Worm (Caenorhabditis elegans) whole organism, L4 larva: ENCODE results near the gene comt-5.

Source experiments
- F10B5.3 ChIP-seq: sonication (generic microtip); optimal IDR thresholded peaks from 2 replicates; lab custom pipeline; 2016; ENCODE audit warnings: mild to moderate bottlenecking, missing genetic modification characterization, missing compliant biosample characterization
- F37D6.2 ChIP-seq: sonication (generic microtip); optimal IDR thresholded peaks from 2 replicates; lab custom pipeline; 2016; ENCODE audit warnings: mild to moderate bottlenecking, missing genetic modification characterization, missing compliant biosample characterization
- F44E2.7 ChIP-seq: fragments of 200-800 bp; sonication (Bioruptor generic); IDR thresholded peaks from 2 replicates; pipeline ENCODE4 v2.1.2; 2022; ENCODE audit warnings: missing genetic modification characterization, missing compliant biosample characterization
- Y5F2A.4 ChIP-seq: fragments of 200-800 bp; sonication (Bioruptor generic); optimal IDR thresholded peaks from 2 replicates; lab custom pipeline; 2018; ENCODE audit warnings: mild to moderate bottlenecking, missing genetic modification characterization, missing compliant biosample characterization
- aly-2 ChIP-seq: sonication (generic microtip); optimal IDR thresholded peaks from 2 replicates; lab custom pipeline; 2018; ENCODE audit warnings: missing biosample characterization, missing genetic modification characterization
- ama-1 ChIP-seq: fragments of 150-350 bp; optimal IDR thresholded peaks from 2 replicates; lab custom pipeline; 2014; ENCODE audit warnings: inconsistent platforms, mixed read lengths
- arid-1 ChIP-seq: fragments of 200-800 bp; sonication (Bioruptor generic); conservative IDR thresholded peaks from 2 replicates; pipeline ENCODE4 v1.3.6; 2022; ENCODE audit warnings: missing genetic modification reagents, missing genetic modification characterization, missing compliant biosample characterization
- attf-4 ChIP-seq: sonication (generic microtip); optimal IDR thresholded peaks from 3 replicates; lab custom pipeline; 2017; ENCODE audit warnings: missing biosample characterization, missing genetic modification characterization
- ceh-20 ChIP-seq: fragments of 200-800 bp; sonication (Bioruptor generic); IDR thresholded peaks from 2 replicates; pipeline ENCODE4 v1.3.6; 2022; ENCODE audit warnings: missing genetic modification reagents, missing genetic modification characterization, missing compliant biosample characterization
- ceh-28 ChIP-seq: fragments of 150-350 bp; optimal IDR thresholded peaks from 2 replicates; lab custom pipeline; 2014; ENCODE audit warnings: missing biosample characterization, missing genetic modification reagents, missing genetic modification characterization
- ceh-44 ChIP-seq: fragments of 200-800 bp; sonication (Bioruptor generic); IDR thresholded peaks from 2 replicates; pipeline ENCODE4 v1.3.6; 2022; ENCODE audit warnings: missing genetic modification reagents, missing genetic modification characterization, missing compliant biosample characterization
- ceh-62 ChIP-seq: sonication (generic microtip); optimal IDR thresholded peaks from 2 replicates; lab custom pipeline; 2017; ENCODE audit warnings: missing biosample characterization, missing genetic modification characterization
- cey-2 ChIP-seq: sonication (generic microtip); optimal IDR thresholded peaks from 3 replicates; lab custom pipeline; 2017; ENCODE audit warnings: missing genetic modification characterization, mild to moderate bottlenecking, missing compliant biosample characterization, antibody characterized with exemption, borderline replicate concordance; ENCODE audit not compliant: insufficient read depth
- ctbp-1 ChIP-seq: fragments of 200-800 bp; sonication (Bioruptor generic); IDR thresholded peaks from 2 replicates; pipeline ENCODE4 v1.3.6; 2022; ENCODE audit warnings: missing genetic modification reagents, missing genetic modification characterization, missing compliant biosample characterization
- fkh-10 ChIP-seq: fragments of 150-350 bp; optimal IDR thresholded peaks from 2 replicates; lab custom pipeline; 2014; ENCODE audit warnings: missing biosample characterization, missing genetic modification reagents, missing genetic modification characterization
- fos-1 ChIP-seq: fragments of 150-350 bp; optimal IDR thresholded peaks from 2 replicates; lab custom pipeline; 2014; ENCODE audit warnings: missing biosample characterization, missing genetic modification characterization
- hif-1 ChIP-seq, 2 experiments: sonication (generic microtip); optimal IDR thresholded peaks; 2 replicates each; lab custom pipeline; 2016 to 2017; ENCODE audit warnings: missing compliant biosample characterization in 2 of 2, missing genetic modification characterization in 2 of 2, missing genetic modification reagents in 2 of 2, missing genotype in 2 of 2, mild to moderate bottlenecking in 1 of 2
- hlh-30 ChIP-seq: sonication (generic microtip); optimal IDR thresholded peaks from 2 replicates; lab custom pipeline; 2017; ENCODE audit warnings: antibody characterized with exemption, mild to moderate bottlenecking, missing genetic modification characterization, missing compliant biosample characterization; ENCODE audit not compliant: insufficient read depth
- lim-7 ChIP-seq: fragments of 200-800 bp; sonication (Bioruptor generic); IDR thresholded peaks from 2 replicates; pipeline ENCODE4 v1.3.6; 2022; ENCODE audit warnings: missing genetic modification characterization, missing compliant biosample characterization
- lin-1 ChIP-seq: fragments of 200-800 bp; sonication (Bioruptor generic); IDR thresholded peaks from 2 replicates; pipeline ENCODE4 v1.3.6; 2022; ENCODE audit warnings: missing genetic modification reagents, missing genetic modification characterization, missing compliant biosample characterization
- lin-13 ChIP-seq: fragments of 150-350 bp; optimal IDR thresholded peaks from 2 replicates; lab custom pipeline; 2014; ENCODE audit warnings: missing biosample characterization, missing genetic modification reagents, missing genetic modification characterization
- lin-38 ChIP-seq: fragments of 200-800 bp; sonication (Bioruptor generic); IDR thresholded peaks from 2 replicates; pipeline ENCODE4 v1.3.6; 2022; ENCODE audit warnings: missing genetic modification reagents, missing genetic modification characterization, missing compliant biosample characterization
- lin-39 ChIP-seq: fragments of 150-350 bp; optimal IDR thresholded peaks from 2 replicates; lab custom pipeline; 2014; ENCODE audit warnings: missing biosample characterization, missing genetic modification reagents, missing genetic modification characterization
- lir-3 ChIP-seq: sonication (generic microtip); optimal IDR thresholded peaks from 2 replicates; lab custom pipeline; 2016; ENCODE audit warnings: mild to moderate bottlenecking, missing genetic modification characterization, missing compliant biosample characterization
- lsy-2 ChIP-seq, 2 experiments: fragments of 150-350 bp in 1 of 2; sonication (generic microtip) in 1 of 2; optimal IDR thresholded peaks; 2 replicates each; lab custom pipeline; 2014 to 2017; ENCODE audit warnings: missing biosample characterization in 2 of 2, missing genetic modification characterization in 2 of 2
- mdt-29 ChIP-seq: fragments of 200-800 bp; sonication (Bioruptor generic); IDR thresholded peaks from 2 replicates; pipeline ENCODE4 v1.3.6; 2022; ENCODE audit warnings: missing genetic modification reagents, missing genetic modification characterization, missing compliant biosample characterization
- mep-1 ChIP-seq: fragments of 150-350 bp; sonication (generic microtip); optimal IDR thresholded peaks from 3 replicates; lab custom pipeline; 2014; ENCODE audit warnings: missing biosample characterization, missing genetic modification characterization
- nhr-10 ChIP-seq: fragments of 150-350 bp; optimal IDR thresholded peaks from 2 replicates; lab custom pipeline; 2014; ENCODE audit warnings: missing biosample characterization, missing genetic modification characterization
- nhr-11 ChIP-seq: fragments of 150-350 bp; optimal IDR thresholded peaks from 2 replicates; lab custom pipeline; 2014; ENCODE audit warnings: missing biosample characterization, missing genetic modification characterization
- nhr-111 ChIP-seq: fragments of 200-800 bp; sonication (Bioruptor generic); optimal IDR thresholded peaks from 2 replicates; lab custom pipeline; 2018; ENCODE audit warnings: mild to moderate bottlenecking, missing genetic modification characterization, missing compliant biosample characterization
- nhr-42 ChIP-seq: fragments of 200-800 bp; sonication (Bioruptor generic); IDR thresholded peaks from 2 replicates; pipeline ENCODE4 v1.3.6; 2022; ENCODE audit warnings: missing genetic modification characterization, missing compliant biosample characterization
- nhr-48 ChIP-seq: sonication (generic microtip); optimal IDR thresholded peaks from 2 replicates; lab custom pipeline; 2016; ENCODE audit warnings: mild to moderate bottlenecking, missing genetic modification characterization, missing compliant biosample characterization
- nhr-6 ChIP-seq: fragments of 150-350 bp; optimal IDR thresholded peaks from 2 replicates; lab custom pipeline; 2014; ENCODE audit warnings: missing biosample characterization, missing genetic modification characterization
- pqm-1 ChIP-seq: sonication (generic microtip); optimal IDR thresholded peaks from 2 replicates; lab custom pipeline; 2017; ENCODE audit warnings: missing biosample characterization, missing genetic modification characterization
- rbr-2 ChIP-seq: sonication (generic microtip); optimal IDR thresholded peaks from 2 replicates; lab custom pipeline; 2016; ENCODE audit warnings: missing genotype, missing genetic modification characterization, missing compliant biosample characterization
- saeg-2 ChIP-seq: fragments of 200-800 bp; sonication (Bioruptor generic); IDR thresholded peaks from 2 replicates; pipeline ENCODE4 v1.3.6; 2022; ENCODE audit warnings: missing genetic modification reagents, missing genetic modification characterization, missing compliant biosample characterization
- sdz-12 ChIP-seq: fragments of 200-800 bp; sonication (Bioruptor generic); optimal IDR thresholded peaks from 2 replicates; lab custom pipeline; 2018; ENCODE audit warnings: mild to moderate bottlenecking, missing genetic modification characterization, missing compliant biosample characterization
- snpc-1.2 ChIP-seq: fragments of 200-800 bp; sonication (Bioruptor generic); IDR thresholded peaks from 2 replicates; pipeline ENCODE4 v1.3.6; 2022; ENCODE audit warnings: missing genetic modification reagents, missing genetic modification characterization, missing compliant biosample characterization
- snpc-4 ChIP-seq: fragments of 150-350 bp; optimal IDR thresholded peaks from 2 replicates; lab custom pipeline; 2014; ENCODE audit warnings: missing biosample characterization, missing genetic modification characterization
- spr-3 ChIP-seq: fragments of 200-800 bp; sonication (Bioruptor generic); optimal IDR thresholded peaks from 2 replicates; lab custom pipeline; 2018; ENCODE audit warnings: mild to moderate bottlenecking, missing genetic modification characterization, missing compliant biosample characterization
- unc-130 ChIP-seq: sonication (generic microtip); optimal IDR thresholded peaks from 2 replicates; lab custom pipeline; 2016; ENCODE audit warnings: missing genetic modification reagents, missing genetic modification characterization, missing compliant biosample characterization
- unc-39 ChIP-seq: sonication (generic microtip); optimal IDR thresholded peaks from 2 replicates; lab custom pipeline; 2017; ENCODE audit warnings: missing biosample characterization, missing genetic modification characterization
- unc-62 ChIP-seq, 3 experiments: fragments of 150-350 bp in 1 of 3; sonication (generic microtip); optimal IDR thresholded peaks in 2 of 3; peaks in 1 of 3; 1 replicate in 1 of 3; 2 replicates in 2 of 3; lab custom pipeline; 2014 to 2017; ENCODE audit warnings: missing biosample characterization in 3 of 3, missing genetic modification characterization in 3 of 3, missing genetic modification reagents in 3 of 3, missing genotype in 1 of 3
- zag-1 ChIP-seq: fragments of 150-350 bp; optimal IDR thresholded peaks from 2 replicates; lab custom pipeline; 2014; ENCODE audit warnings: missing biosample characterization, missing genetic modification characterization
- zfp-2 ChIP-seq: sonication (generic microtip); optimal IDR thresholded peaks from 2 replicates; lab custom pipeline; 2016; ENCODE audit warnings: mild to moderate bottlenecking, missing genetic modification characterization, missing compliant biosample characterization
- zip-2 ChIP-seq: fragments of 150-350 bp; optimal IDR thresholded peaks from 2 replicates; lab custom pipeline; 2014; ENCODE audit warnings: missing biosample characterization, missing genetic modification characterization
- ztf-7 ChIP-seq: fragments of 150-350 bp; optimal IDR thresholded peaks from 2 replicates; lab custom pipeline; 2014; ENCODE audit warnings: missing biosample characterization, missing genetic modification characterization

The comt-5 gene

ce11 chrV:2008412-2008811, 45.0 kb downstream of the comt-5 start (continued):
- TF ChIP-seq nhr-48 (no peak), hif-1 (tag; optimal IDR thresholded peaks at IDR 0.05; lab: Kevin White, UChicago) (peak in 1 of 2 experiments; percentile 70), cey-2 (tag; lab: Kevin White, UChicago) (no peak), mdt-29 (GFP tag; lab: Robert Waterston, UW) (no peak), nhr-6 (tag; lab: Kevin White, UChicago) (no peak), ctbp-1 (GFP tag; lab: Robert Waterston, UW) (0 out of 2 replicates have a peak, but pooled peaks have one; percentile 51), fos-1 (tag; lab: Kevin White, UChicago) (no peak), lin-13 (GFP tag; lab: Kevin White, UChicago) (no peak), nhr-10 (tag; lab: Kevin White, UChicago) (no peak), lin-1 (GFP tag; lab: Robert Waterston, UW) (no peak), ama-1 (lab: Kevin White, UChicago) (no peak), ceh-28 (no peak), nhr-42 (GFP tag; lab: Robert Waterston, UW) (peak; percentile 47; the same call in 1 of the 2 replicates), ceh-44 (GFP tag; lab: Robert Waterston, UW) (no peak), lin-39 (tag; lab: Kevin White, UChicago) (no peak), saeg-2 (no peak), hlh-30 (tag; lab: Kevin White, UChicago) (peak; percentile 28), lsy-2 (tag; optimal IDR thresholded peaks at IDR 0.05; lab: Kevin White, UChicago) (peak; percentile 47 to 96), snpc-1.2 (GFP tag; lab: Robert Waterston, UW) (peak; percentile 59; the same call in 1 of the 2 replicates), ceh-20 (GFP tag; lab: Robert Waterston, UW) (0 out of 2 replicates have a peak, but pooled peaks have one; percentile 65), nhr-111 (no peak), F10B5.3 (no peak), lim-7 (GFP tag; lab: Robert Waterston, UW) (no peak), spr-3 (no peak), attf-4 (no peak), Y5F2A.4 (no peak), unc-130 (peak; percentile 91), ztf-7 (tag; lab: Kevin White, UChicago) (no peak), zip-2 (no peak), unc-39 (no peak), nhr-11 (tag; lab: Kevin White, UChicago) (no peak), aly-2 (tag; lab: Kevin White, UChicago) (no peak), zfp-2 (tag; lab: Kevin White, UChicago) (no peak), arid-1 (GFP tag; lab: Robert Waterston, UW) (no peak; the same call in 1 of the 2 replicates), F37D6.2 (tag; lab: Kevin White, UChicago) (no peak), pqm-1 (tag; lab: Kevin White, UChicago) (no peak), lir-3 (no peak), zag-1 (tag; lab: Kevin White, UChicago) (no peak), sdz-12 (GFP tag; lab: Kevin White, UChicago) (no peak), F44E2.7 (GFP tag; lab: Robert Waterston, UW) (no peak), ceh-62 (tag; lab: Kevin White, UChicago) (no peak), rbr-2 (peak; percentile 46)

DNA sequence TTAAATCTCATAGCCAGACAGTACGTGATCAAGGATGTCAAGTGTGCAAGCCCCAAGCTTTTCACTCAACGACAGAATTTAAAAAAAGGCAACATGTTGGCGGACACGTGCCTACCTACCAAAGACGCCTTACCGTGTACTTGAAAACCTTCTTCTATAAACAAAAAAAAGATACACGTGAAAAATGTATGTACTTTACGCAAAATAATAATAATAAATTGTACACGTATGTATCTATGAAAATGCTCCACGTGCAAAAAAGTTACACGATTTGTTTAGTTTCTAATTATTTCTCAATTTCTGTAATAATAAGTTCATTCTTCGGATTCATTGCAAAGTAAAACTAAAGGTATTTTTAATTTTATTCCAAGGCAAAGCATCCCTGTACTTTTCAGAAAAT, 48.8 kb downstream of the comt-5 start, which contains the start of gene cysl-4:
cysl-4 (plus strand) TSS at position 301 of the 400 bp plus-strand sequence.
- TF ChIP-seq snpc-4 (no peak), unc-62 (GFP tag; optimal IDR thresholded peaks at IDR 0.05 in 1 of 2; lab: Kevin White, UChicago) (peak in 1 of 2 experiments; percentile 16), unc-62 (tag; optimal IDR thresholded peaks at IDR 0.05; lab: Kevin White, UChicago) (no peak), mep-1 (tag; lab: Kevin White, UChicago) (no peak), ceh-28 (no peak), lin-38 (GFP tag; lab: Robert Waterston, UW) (no peak), fkh-10 (GFP tag; lab: Kevin White, UChicago) (no peak)
